Worm (Caenorhabditis elegans) whole organism, midembryonic: ENCODE data around the gene F54D5.9.

ENCODE experiments used
- T22C8.4 ChIP-seq: fragments of 200-800 bp; sonication (Bioruptor generic); IDR thresholded peaks from 2 replicates; pipeline ENCODE4 v1.3.6; 2022; ENCODE audit warnings: missing genetic modification characterization, missing compliant biosample characterization
- cog-1 ChIP-seq: sonication (generic microtip); optimal IDR thresholded peaks from 2 replicates; lab custom pipeline; 2016; ENCODE audit warnings: missing genetic modification characterization, missing compliant biosample characterization
- flt-1 ChIP-seq: fragments of 200-800 bp; sonication (Bioruptor generic); IDR thresholded peaks from 2 replicates; pipeline ENCODE4 v1.3.6; 2022; ENCODE audit warnings: missing genetic modification characterization, missing compliant biosample characterization
- klf-2 ChIP-seq: fragments of 200-800 bp; sonication (Bioruptor generic); conservative IDR thresholded peaks from 2 replicates; pipeline ENCODE4 v1.3.6; 2022; ENCODE audit warnings: missing genetic modification reagents, missing genetic modification characterization, missing compliant biosample characterization
- med-1 ChIP-seq: sonication (generic microtip); optimal IDR thresholded peaks from 2 replicates; lab custom pipeline; 2017; ENCODE audit warnings: missing genetic modification characterization, mild to moderate bottlenecking, missing compliant biosample characterization, antibody characterized with exemption, missing genetic modification reagents; ENCODE audit not compliant: insufficient read depth
- tab-1 ChIP-seq: fragments of 200-800 bp; sonication (Bioruptor generic); IDR thresholded peaks from 2 replicates; pipeline ENCODE4 v1.3.6; 2022; ENCODE audit warnings: missing genetic modification characterization, missing compliant biosample characterization
- ztf-29 ChIP-seq: fragments of 200-800 bp; sonication (Bioruptor generic); IDR thresholded peaks from 2 replicates; pipeline ENCODE4 v1.3.6; 2022; ENCODE audit warnings: missing genetic modification reagents, missing genetic modification characterization, missing compliant biosample characterization

ce11 chrII:11496767-11497166, 47.9 kb downstream of the F54D5.9 start, which contains the start of gene emc-5:
- TF ChIP-seq flt-1 (GFP tag; lab: Robert Waterston, UW): no peak
- TF ChIP-seq ztf-29 (GFP tag; lab: Robert Waterston, UW): no peak
- no peak for TF ChIP-seq tab-1
- TF ChIP-seq T22C8.4 (GFP tag; lab: Robert Waterston, UW): no peak
- TF ChIP-seq klf-2 (GFP tag; lab: Robert Waterston, UW): no peak
- TF ChIP-seq med-1 (GFP tag; lab: Kevin White, UChicago): no peak
- no peak for TF ChIP-seq cog-1
